Worm (Caenorhabditis elegans) whole organism, L3 larva: ENCODE data around the gene acr-7.

Experiments
- R02D3.7 ChIP-seq: fragments of 150-350 bp; optimal IDR thresholded peaks from 2 replicates; lab custom pipeline; 2014; ENCODE audit warnings: missing biosample characterization, missing genetic modification characterization
- ZK546.5 ChIP-seq: sonication (generic microtip); optimal IDR thresholded peaks from 2 replicates; lab custom pipeline; 2017; ENCODE audit warnings: missing biosample characterization, missing genetic modification characterization
- ama-1 ChIP-seq: fragments of 150-350 bp; optimal IDR thresholded peaks from 2 replicates; lab custom pipeline; 2018
- ceh-16 ChIP-seq: sonication (generic microtip); optimal IDR thresholded peaks from 2 replicates; lab custom pipeline; 2017; ENCODE audit warnings: missing biosample characterization, missing genetic modification characterization
- ceh-9 ChIP-seq: sonication (generic microtip); optimal IDR thresholded peaks from 2 replicates; lab custom pipeline; 2018; ENCODE audit warnings: missing biosample characterization, missing genetic modification characterization
- daf-12 ChIP-seq: fragments of 150-350 bp; optimal IDR thresholded peaks from 2 replicates; lab custom pipeline; 2014; ENCODE audit warnings: missing biosample characterization, missing genetic modification reagents, missing genetic modification characterization
- egl-27 ChIP-seq: sonication (generic microtip); optimal IDR thresholded peaks from 4 replicates; lab custom pipeline; 2017; ENCODE audit warnings: missing biosample characterization, missing genetic modification reagents, missing genetic modification characterization
- egl-5 ChIP-seq: fragments of 150-350 bp; optimal IDR thresholded peaks from 2 replicates; lab custom pipeline; 2017; ENCODE audit warnings: missing biosample characterization, missing genetic modification reagents, missing genetic modification characterization, inconsistent platforms
- elt-1 ChIP-seq: fragments of 150-350 bp; optimal IDR thresholded peaks from 2 replicates; lab custom pipeline; 2014; ENCODE audit warnings: missing biosample characterization, missing genetic modification characterization
- elt-2 ChIP-seq: sonication (generic microtip); optimal IDR thresholded peaks from 2 replicates; lab custom pipeline; 2016; ENCODE audit warnings: missing genetic modification reagents, mild to moderate bottlenecking, missing genetic modification characterization, missing compliant biosample characterization
- fkh-10 ChIP-seq: sonication (generic microtip); optimal IDR thresholded peaks from 2 replicates; lab custom pipeline; 2017; ENCODE audit warnings: missing biosample characterization, missing genetic modification reagents, missing genetic modification characterization
- fkh-2 ChIP-seq: fragments of 150-350 bp; optimal IDR thresholded peaks from 2 replicates; lab custom pipeline; 2014; ENCODE audit warnings: missing biosample characterization, missing genetic modification reagents, missing genetic modification characterization
- hmg-11 ChIP-seq: sonication (generic microtip); optimal IDR thresholded peaks from 2 replicates; lab custom pipeline; 2016; ENCODE audit warnings: missing genetic modification characterization, missing compliant biosample characterization
- lin-15B ChIP-seq: fragments of 150-350 bp; optimal IDR thresholded peaks from 2 replicates; lab custom pipeline; 2014; ENCODE audit warnings: missing biosample characterization, missing genetic modification characterization
- lin-39 ChIP-seq: fragments of 150-350 bp; optimal IDR thresholded peaks from 2 replicates; lab custom pipeline; 2018; ENCODE audit warnings: missing biosample characterization, missing genetic modification reagents, missing genetic modification characterization
- lsy-12 ChIP-seq: sonication (generic microtip); optimal IDR thresholded peaks from 2 replicates; lab custom pipeline; 2016; ENCODE audit warnings: mild to moderate bottlenecking, missing genetic modification characterization, missing compliant biosample characterization
- mdl-1 ChIP-seq: fragments of 150-350 bp; optimal IDR thresholded peaks from 2 replicates; lab custom pipeline; 2014; ENCODE audit warnings: missing biosample characterization, missing genetic modification characterization
- nfya-1 ChIP-seq: sonication (generic microtip); optimal IDR thresholded peaks from 2 replicates; lab custom pipeline; 2017; ENCODE audit warnings: missing genetic modification characterization, mild to moderate bottlenecking, missing compliant biosample characterization, antibody characterized with exemption, moderate library complexity; ENCODE audit not compliant: insufficient read depth
- nhr-11 ChIP-seq: fragments of 150-350 bp; optimal IDR thresholded peaks from 2 replicates; lab custom pipeline; 2014; ENCODE audit warnings: missing biosample characterization, missing genetic modification characterization
- nhr-12 ChIP-seq: fragments of 150-350 bp; optimal IDR thresholded peaks from 2 replicates; lab custom pipeline; 2014; ENCODE audit warnings: missing biosample characterization, missing genetic modification characterization
- nhr-23 ChIP-seq: fragments of 150-350 bp; optimal IDR thresholded peaks from 2 replicates; lab custom pipeline; 2014; ENCODE audit warnings: missing biosample characterization, missing genetic modification reagents, missing genetic modification characterization
- nhr-25 ChIP-seq: sonication (generic microtip); optimal IDR thresholded peaks from 2 replicates; lab custom pipeline; 2017; ENCODE audit warnings: missing biosample characterization, missing genetic modification characterization
- nhr-28 ChIP-seq: fragments of 150-350 bp; optimal IDR thresholded peaks from 2 replicates; lab custom pipeline; 2014; ENCODE audit warnings: missing biosample characterization, missing genetic modification characterization
- nhr-43 ChIP-seq: sonication (generic microtip); optimal IDR thresholded peaks from 2 replicates; lab custom pipeline; 2016; ENCODE audit warnings: mild to moderate bottlenecking, missing genetic modification characterization, missing compliant biosample characterization; ENCODE audit not compliant: poor library complexity, severe bottlenecking
- nhr-67 ChIP-seq: fragments of 150-350 bp; optimal IDR thresholded peaks from 2 replicates; lab custom pipeline; 2014; ENCODE audit warnings: missing biosample characterization, missing genetic modification characterization
- nhr-76 ChIP-seq: fragments of 150-350 bp; sonication (generic microtip); optimal IDR thresholded peaks from 5 replicates; lab custom pipeline; 2014; ENCODE audit warnings: missing biosample characterization, missing genetic modification characterization
- nhr-77 ChIP-seq: fragments of 150-350 bp; optimal IDR thresholded peaks from 2 replicates; lab custom pipeline; 2014; ENCODE audit warnings: missing biosample characterization, missing genetic modification characterization
- pha-4 ChIP-seq: fragments of 150-350 bp; optimal IDR thresholded peaks from 2 replicates; lab custom pipeline; 2014; ENCODE audit warnings: missing biosample characterization, missing genetic modification reagents, missing genetic modification characterization
- pqm-1 ChIP-seq: fragments of 150-350 bp; optimal IDR thresholded peaks from 2 replicates; lab custom pipeline; 2017; ENCODE audit warnings: missing biosample characterization, missing genetic modification characterization, inconsistent platforms
- sea-2 ChIP-seq: fragments of 150-350 bp; sonication (generic microtip); optimal IDR thresholded peaks from 4 replicates; lab custom pipeline; 2014; ENCODE audit warnings: missing biosample characterization, missing genetic modification reagents, missing genetic modification characterization
- skn-1 ChIP-seq: fragments of 150-350 bp; optimal IDR thresholded peaks from 2 replicates; lab custom pipeline; 2014; ENCODE audit warnings: missing biosample characterization, missing genetic modification characterization
- tbx-2 ChIP-seq: sonication (generic microtip); optimal IDR thresholded peaks from 2 replicates; lab custom pipeline; 2016; ENCODE audit warnings: mild to moderate bottlenecking, missing genetic modification characterization, missing compliant biosample characterization
- unc-39 ChIP-seq: sonication (generic microtip); optimal IDR thresholded peaks from 4 replicates; lab custom pipeline; 2017; ENCODE audit warnings: missing biosample characterization, missing genetic modification characterization
- unc-62 ChIP-seq: fragments of 150-350 bp; sonication (generic microtip); optimal IDR thresholded peaks from 4 replicates; lab custom pipeline; 2014; ENCODE audit warnings: missing biosample characterization, missing genetic modification reagents, missing genetic modification characterization

acr-7 gene

DNA sequence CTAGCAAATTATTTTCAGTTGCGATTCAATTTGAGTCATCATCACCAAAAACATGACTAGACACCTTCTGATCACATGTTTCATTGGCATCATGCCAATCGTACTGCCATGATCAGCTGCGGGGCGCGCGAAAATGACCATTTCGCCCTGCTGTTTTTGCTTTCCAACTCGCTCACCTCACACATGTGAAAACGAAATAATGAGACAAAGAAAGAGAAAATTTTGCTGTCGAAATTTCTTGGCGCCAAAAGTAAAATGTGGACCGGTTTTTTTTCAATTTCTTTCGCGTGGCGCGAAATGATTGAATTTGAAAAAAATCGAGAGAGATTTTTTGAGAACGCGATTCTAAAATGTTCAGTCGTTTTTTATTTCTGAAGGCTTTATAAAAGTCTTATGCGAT is 42.7 kb downstream of the acr-7 start:
- TF ChIP-seq nhr-25 (peak; percentile 82), lin-39 (tag; lab: Kevin White, UChicago) (peak; percentile 25), nhr-77 (tag; lab: Kevin White, UChicago) (no peak)

DNA sequence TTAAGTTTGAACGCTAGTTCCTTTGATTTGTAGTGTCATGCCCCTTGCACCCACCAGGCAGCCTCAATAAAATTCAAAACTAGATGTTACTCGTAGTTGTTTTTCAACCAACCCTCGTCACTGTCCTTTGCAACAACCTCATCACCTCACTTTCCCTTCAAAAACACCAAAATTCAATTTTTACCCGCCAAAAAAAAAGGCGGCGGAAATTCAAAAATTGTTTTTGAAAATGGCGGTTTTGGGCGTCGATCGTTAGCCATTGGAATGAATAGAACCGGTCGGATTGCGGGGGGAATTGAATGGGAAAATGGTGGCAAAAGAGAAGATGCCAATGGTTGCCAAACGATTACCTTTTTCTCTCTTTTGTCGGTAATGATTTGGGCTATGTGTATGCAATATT is 43.5 kb downstream of the acr-7 start:
- TF ChIP-seq unc-39 (tag; lab: Kevin White, UChicago), result no peak
- no peak for TF ChIP-seq daf-12 (tag; lab: Kevin White, UChicago)
- TF ChIP-seq nfya-1 (tag; lab: Kevin White, UChicago), result no peak
- TF ChIP-seq pqm-1 (tag; lab: Kevin White, UChicago), result no peak
- no peak for TF ChIP-seq R02D3.7 (tag; lab: Kevin White, UChicago)
- TF ChIP-seq nhr-67 (tag; lab: Kevin White, UChicago), result no peak
- TF ChIP-seq nhr-28, result no peak
- no peak for TF ChIP-seq egl-27 (tag; lab: Kevin White, UChicago)
- TF ChIP-seq tbx-2, result no peak
- no peak for TF ChIP-seq ZK546.5
- no peak for TF ChIP-seq lin-15B (tag; lab: Kevin White, UChicago)
- TF ChIP-seq sea-2 (GFP tag; lab: Kevin White, UChicago), result no peak
- TF ChIP-seq lsy-12 (tag; lab: Kevin White, UChicago), result no peak
- TF ChIP-seq nhr-43 (tag; lab: Kevin White, UChicago), result no peak
- TF ChIP-seq ama-1 (lab: Kevin White, UChicago), result no peak

DNA sequence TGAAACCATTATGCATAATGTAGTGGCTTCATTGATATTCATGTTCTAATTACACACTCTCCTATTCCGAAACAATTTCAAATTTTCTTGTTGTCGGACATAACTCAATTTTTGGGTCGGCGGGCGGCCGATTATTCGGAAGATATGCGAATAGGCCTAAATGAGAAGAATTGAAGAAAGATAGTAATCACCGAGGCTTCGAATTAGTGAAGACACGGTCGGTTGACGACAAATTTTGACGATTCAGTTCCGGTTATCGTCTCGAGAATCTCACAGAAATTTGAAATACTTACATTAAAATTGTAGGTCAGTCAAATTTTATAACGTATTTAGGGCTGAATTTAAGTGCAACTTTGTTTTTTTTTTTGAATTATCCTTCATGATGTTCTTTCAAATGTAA is 46.4 kb downstream of the acr-7 start:
- TF ChIP-seq fkh-2 (tag; lab: Kevin White, UChicago) (no peak), nhr-23 (tag; lab: Kevin White, UChicago) (peak; percentile 18), sea-2 (GFP tag; lab: Kevin White, UChicago) (no peak), elt-1 (tag; lab: Kevin White, UChicago) (peak; percentile 59), mdl-1 (no peak), hmg-11 (no peak), elt-2 (tag; lab: Kevin White, UChicago) (no peak)

DNA sequence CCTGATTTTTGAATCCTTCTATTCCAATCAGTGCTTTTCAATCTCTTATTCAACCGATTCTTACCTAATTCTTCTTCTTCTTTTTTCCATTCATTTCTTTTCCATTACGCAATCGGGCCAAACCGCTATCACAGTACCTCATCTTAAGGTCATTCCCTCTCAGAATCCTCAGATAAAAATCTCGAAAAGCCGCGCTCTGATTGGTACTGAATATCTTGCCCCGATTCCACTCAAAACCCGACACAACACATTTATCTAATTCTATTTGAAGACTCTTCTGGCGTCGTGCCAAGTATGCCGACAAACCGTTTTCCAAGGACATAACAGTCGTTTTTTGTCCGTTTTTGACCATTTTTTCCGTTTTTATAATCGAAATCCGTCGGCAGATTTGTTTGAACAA is 47.7 kb downstream of the acr-7 start:
- TF ChIP-seq egl-5 (tag; lab: Kevin White, UChicago) (no peak), nhr-25 (peak; percentile 77), daf-12 (tag; lab: Kevin White, UChicago) (no peak), ceh-16 (tag; lab: Kevin White, UChicago) (peak; percentile 50), nhr-23 (tag; lab: Kevin White, UChicago) (peak; percentile 70), nhr-12 (no peak), unc-39 (tag; lab: Kevin White, UChicago) (no peak), elt-1 (tag; lab: Kevin White, UChicago) (peak; percentile 96), nhr-43 (tag; lab: Kevin White, UChicago) (no peak)

DNA sequence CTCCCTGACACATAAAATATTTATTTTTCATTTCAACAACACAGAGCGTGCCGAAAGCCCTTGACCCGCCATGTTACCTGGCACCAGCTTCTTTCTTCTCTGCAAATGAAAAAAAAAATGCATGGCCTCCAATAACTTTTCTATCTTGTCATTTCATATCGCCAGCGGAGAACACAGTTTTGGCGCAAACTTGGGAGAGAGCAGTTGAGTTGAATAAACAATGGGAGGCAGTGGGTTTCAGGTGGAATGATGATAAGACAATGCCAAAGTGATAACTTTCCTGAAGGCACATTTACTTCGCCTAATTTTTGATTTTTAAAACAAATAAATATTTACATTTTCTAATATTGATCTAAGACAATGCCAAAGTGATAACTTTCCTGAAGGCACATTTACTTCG is 48.3 kb downstream of the acr-7 start:
- TF ChIP-seq nhr-23 (tag; lab: Kevin White, UChicago), result no peak
- TF ChIP-seq elt-2 (tag; lab: Kevin White, UChicago), result peak; percentile 60
- TF ChIP-seq unc-62 (GFP tag; lab: Kevin White, UChicago), result no peak
- TF ChIP-seq ceh-9 (tag; lab: Kevin White, UChicago), result no peak
- no peak for TF ChIP-seq skn-1 (tag; lab: Kevin White, UChicago)
- peak; percentile 26 for TF ChIP-seq pha-4
- TF ChIP-seq ama-1 (lab: Kevin White, UChicago), result no peak
- no peak for TF ChIP-seq nhr-76 (tag; lab: Kevin White, UChicago)
- TF ChIP-seq nhr-25, result no peak
- no peak for TF ChIP-seq nhr-28
- no peak for TF ChIP-seq nhr-11 (tag; lab: Kevin White, UChicago)
- TF ChIP-seq pqm-1 (tag; lab: Kevin White, UChicago), result peak; percentile 20
- no peak for TF ChIP-seq fkh-10 (GFP tag; lab: Kevin White, UChicago)
